Worm (Caenorhabditis elegans) whole organism, L2 larva: ENCODE results near the gene F54F7.14.

Source experiments
- F13H6.1 ChIP-seq: sonication (generic microtip); optimal IDR thresholded peaks from 2 replicates; lab custom pipeline; 2016; ENCODE audit warnings: missing genetic modification characterization, missing compliant biosample characterization
- ZK546.5 ChIP-seq: sonication (generic microtip); optimal IDR thresholded peaks from 2 replicates; lab custom pipeline; 2017; ENCODE audit warnings: missing biosample characterization, missing genetic modification characterization
- aly-2 ChIP-seq: fragments of 150-350 bp; optimal IDR thresholded peaks from 2 replicates; lab custom pipeline; 2014; ENCODE audit warnings: missing biosample characterization, missing genetic modification characterization
- ama-1 ChIP-seq: fragments of 150-350 bp; optimal IDR thresholded peaks from 2 replicates; lab custom pipeline; 2018; ENCODE audit warnings: inconsistent platforms
- ceh-82 ChIP-seq: fragments of 150-350 bp; optimal IDR thresholded peaks from 2 replicates; lab custom pipeline; 2014; ENCODE audit warnings: missing biosample characterization, missing genetic modification characterization
- crh-2 ChIP-seq: sonication (generic microtip); optimal IDR thresholded peaks from 2 replicates; lab custom pipeline; 2017; ENCODE audit warnings: missing biosample characterization, missing genetic modification characterization
- dmd-4 ChIP-seq: sonication (generic microtip); optimal IDR thresholded peaks from 2 replicates; lab custom pipeline; 2017; ENCODE audit warnings: missing biosample characterization, missing genetic modification characterization
- elt-1 ChIP-seq: fragments of 150-350 bp; optimal IDR thresholded peaks from 2 replicates; lab custom pipeline; 2014; ENCODE audit warnings: missing biosample characterization, missing genetic modification characterization
- elt-3 ChIP-seq: sonication (generic microtip); optimal IDR thresholded peaks from 2 replicates; lab custom pipeline; 2017; ENCODE audit warnings: missing biosample characterization, missing genetic modification characterization
- gmeb-1 ChIP-seq: fragments of 150-350 bp; optimal IDR thresholded peaks from 2 replicates; lab custom pipeline; 2014; ENCODE audit warnings: missing biosample characterization, missing genetic modification characterization
- lin-11 ChIP-seq: fragments of 150-350 bp; sonication (generic microtip); optimal IDR thresholded peaks from 2 replicates; lab custom pipeline; 2014; ENCODE audit warnings: missing biosample characterization, missing genetic modification characterization, inconsistent platforms, mixed read lengths
- lin-13 ChIP-seq: fragments of 150-350 bp; optimal IDR thresholded peaks from 2 replicates; lab custom pipeline; 2014; ENCODE audit warnings: missing biosample characterization, missing genetic modification reagents, missing genetic modification characterization
- lin-39 ChIP-seq: fragments of 150-350 bp; optimal IDR thresholded peaks from 2 replicates; lab custom pipeline; 2014; ENCODE audit warnings: missing biosample characterization, missing genetic modification reagents, missing genetic modification characterization
- mab-5 ChIP-seq: fragments of 150-350 bp; optimal IDR thresholded peaks from 2 replicates; lab custom pipeline; 2014; ENCODE audit warnings: missing biosample characterization, missing genetic modification characterization
- mbf-1 ChIP-seq: sonication (generic microtip); optimal IDR thresholded peaks from 2 replicates; lab custom pipeline; 2017; ENCODE audit warnings: missing biosample characterization, missing genetic modification characterization
- nhr-11 ChIP-seq: fragments of 150-350 bp; optimal IDR thresholded peaks from 2 replicates; lab custom pipeline; 2014; ENCODE audit warnings: missing biosample characterization, missing genetic modification characterization
- nhr-12 ChIP-seq: fragments of 150-350 bp; optimal IDR thresholded peaks from 2 replicates; lab custom pipeline; 2014; ENCODE audit warnings: missing biosample characterization, missing genetic modification characterization
- nhr-129 ChIP-seq: fragments of 150-350 bp; optimal IDR thresholded peaks from 2 replicates; lab custom pipeline; 2014; ENCODE audit warnings: missing biosample characterization, missing genetic modification characterization
- nhr-21 ChIP-seq: fragments of 150-350 bp; optimal IDR thresholded peaks from 2 replicates; lab custom pipeline; 2014; ENCODE audit warnings: missing biosample characterization, missing genetic modification characterization
- nhr-23 ChIP-seq: fragments of 150-350 bp; optimal IDR thresholded peaks from 2 replicates; lab custom pipeline; 2014; ENCODE audit warnings: missing biosample characterization, missing genetic modification reagents, missing genetic modification characterization
- nhr-25 ChIP-seq: fragments of 150-350 bp; sonication (generic microtip); optimal IDR thresholded peaks from 3 replicates; lab custom pipeline; 2014; ENCODE audit warnings: missing biosample characterization, missing genetic modification characterization
- nhr-6 ChIP-seq: fragments of 150-350 bp; optimal IDR thresholded peaks from 2 replicates; lab custom pipeline; 2014; ENCODE audit warnings: missing biosample characterization, missing genetic modification characterization
- nhr-77 ChIP-seq: fragments of 150-350 bp; optimal IDR thresholded peaks from 2 replicates; lab custom pipeline; 2014; ENCODE audit warnings: missing biosample characterization, missing genetic modification characterization
- sem-4 ChIP-seq: fragments of 150-350 bp; optimal IDR thresholded peaks from 2 replicates; lab custom pipeline; 2014; ENCODE audit warnings: missing biosample characterization, missing genetic modification reagents, missing genetic modification characterization
- skn-1 ChIP-seq: sonication (generic microtip); optimal IDR thresholded peaks from 2 replicates; lab custom pipeline; 2017; ENCODE audit warnings: missing biosample characterization, missing genetic modification characterization
- sma-3 ChIP-seq: sonication (generic microtip); optimal IDR thresholded peaks from 2 replicates; lab custom pipeline; 2016; ENCODE audit warnings: missing genetic modification reagents, missing genetic modification characterization, missing compliant biosample characterization
- sma-9 ChIP-seq, 2 experiments: fragments of 150-350 bp in 1 of 2; sonication (generic microtip) in 1 of 2; optimal IDR thresholded peaks; 2 replicates each; lab custom pipeline; 2014 to 2016; ENCODE audit warnings: missing genetic modification characterization in 2 of 2, mild to moderate bottlenecking in 1 of 2, missing biosample characterization in 1 of 2, missing compliant biosample characterization in 1 of 2, missing genetic modification reagents in 1 of 2, moderate library complexity in 1 of 2
- unc-39 ChIP-seq: fragments of 150-350 bp; optimal IDR thresholded peaks from 2 replicates; lab custom pipeline; 2014; ENCODE audit warnings: missing biosample characterization, missing genetic modification characterization
- unc-62 ChIP-seq: fragments of 150-350 bp; optimal IDR thresholded peaks from 2 replicates; lab custom pipeline; 2014; ENCODE audit warnings: missing biosample characterization, missing genetic modification reagents, missing genetic modification characterization
- zag-1 ChIP-seq: fragments of 150-350 bp; optimal IDR thresholded peaks from 2 replicates; lab custom pipeline; 2014; ENCODE audit warnings: missing biosample characterization, missing genetic modification characterization
- ztf-11 ChIP-seq: sonication (generic microtip); optimal IDR thresholded peaks from 2 replicates; lab custom pipeline; 2017; ENCODE audit warnings: missing biosample characterization, missing genetic modification characterization
- ztf-4 ChIP-seq: fragments of 150-350 bp; optimal IDR thresholded peaks from 2 replicates; lab custom pipeline; 2014; ENCODE audit warnings: missing biosample characterization, missing genetic modification characterization

F54F7.14 gene

ce11 chrX:11869260-11869659, 18.6 kb downstream of the F54F7.14 start, which contains the start of gene dot-1.2:
Gene dot-1.2 (minus strand): TSS chrX:11869360.
- no peak for TF ChIP-seq F13H6.1
- no peak for TF ChIP-seq sma-3 (GFP tag; lab: Kevin White, UChicago)
- no peak for TF ChIP-seq nhr-11 (tag; lab: Kevin White, UChicago)
- no peak for TF ChIP-seq nhr-129 (tag; lab: Kevin White, UChicago)
- TF ChIP-seq sem-4 (tag; lab: Kevin White, UChicago), result no peak
- no peak for TF ChIP-seq lin-11 (tag; lab: Kevin White, UChicago)
- no peak for TF ChIP-seq nhr-12 (tag; lab: Kevin White, UChicago)
- no peak for TF ChIP-seq nhr-25 (tag; lab: Kevin White, UChicago)
- no peak for TF ChIP-seq aly-2 (tag; lab: Kevin White, UChicago)
- no peak for TF ChIP-seq dmd-4 (tag; lab: Kevin White, UChicago)
- no peak for TF ChIP-seq lin-13 (GFP tag; lab: Kevin White, UChicago)

ce11 chrX:11870393-11870792, 19.7 kb downstream of the F54F7.14 start:
- no peak for TF ChIP-seq nhr-23
- no peak for TF ChIP-seq nhr-11 (tag; lab: Kevin White, UChicago)
- no peak for TF ChIP-seq nhr-6
- no peak for TF ChIP-seq dmd-4 (tag; lab: Kevin White, UChicago)
- TF ChIP-seq lin-13 (GFP tag; lab: Kevin White, UChicago), result no peak
- TF ChIP-seq zag-1 (tag; lab: Kevin White, UChicago), result no peak
- no peak for TF ChIP-seq ZK546.5
- TF ChIP-seq aly-2 (tag; lab: Kevin White, UChicago), result no peak
- TF ChIP-seq gmeb-1 (tag; lab: Kevin White, UChicago), result no peak
- TF ChIP-seq ztf-11 (tag; lab: Kevin White, UChicago), result no peak
- TF ChIP-seq unc-62 (GFP tag; lab: Kevin White, UChicago), result no peak
- TF ChIP-seq nhr-12 (tag; lab: Kevin White, UChicago), result no peak
- TF ChIP-seq skn-1 (tag; lab: Kevin White, UChicago), result no peak
- TF ChIP-seq nhr-21 (tag; lab: Kevin White, UChicago), result no peak
- no peak for TF ChIP-seq nhr-129 (tag; lab: Kevin White, UChicago)
- no peak for TF ChIP-seq mab-5 (tag; lab: Kevin White, UChicago)
- no peak for TF ChIP-seq sem-4 (tag; lab: Kevin White, UChicago)
- TF ChIP-seq ztf-4 (tag; lab: Kevin White, UChicago), result no peak
- no peak for TF ChIP-seq ceh-82 (tag; lab: Kevin White, UChicago)

ce11 chrX:11872210-11872609, 21.5 kb downstream of the F54F7.14 start:
- TF ChIP-seq skn-1 (tag; lab: Kevin White, UChicago) (no peak), nhr-25 (tag; lab: Kevin White, UChicago) (no peak), elt-3 (tag; lab: Kevin White, UChicago) (no peak), elt-1 (no peak), ZK546.5 (no peak), lin-11 (tag; lab: Kevin White, UChicago) (no peak), crh-2 (no peak), nhr-77 (tag; lab: Kevin White, UChicago) (no peak), sma-9 (GFP tag; optimal IDR thresholded peaks at IDR 0.05; lab: Kevin White, UChicago) (no peak), sma-9 (tag; optimal IDR thresholded peaks at IDR 0.05; lab: Kevin White, UChicago) (no peak), lin-39 (tag; lab: Kevin White, UChicago) (no peak), mab-5 (tag; lab: Kevin White, UChicago) (no peak)

ce11 chrX:11875260-11875659, 24.6 kb downstream of the F54F7.14 start, which contains the start of gene Y62H9A.1:
Gene Y62H9A.1 (plus strand): TSS chrX:11875541.
- TF ChIP-seq ztf-4 (tag; lab: Kevin White, UChicago) (no peak), lin-11 (tag; lab: Kevin White, UChicago) (no peak)

ce11 chrX:11878109-11878508, 27.4 kb downstream of the F54F7.14 start, which contains the start of gene Y62H9A.2:
Gene Y62H9A.2 (minus strand): TSS chrX:11878209.
- TF ChIP-seq ama-1 (lab: Kevin White, UChicago), result no peak
- TF ChIP-seq elt-3 (tag; lab: Kevin White, UChicago), result no peak
- no peak for TF ChIP-seq ztf-4 (tag; lab: Kevin White, UChicago)
- TF ChIP-seq mbf-1 (tag; lab: Kevin White, UChicago), result no peak
- TF ChIP-seq nhr-12 (tag; lab: Kevin White, UChicago), result no peak
- TF ChIP-seq zag-1 (tag; lab: Kevin White, UChicago), result no peak
- no peak for TF ChIP-seq unc-39 (tag; lab: Kevin White, UChicago)
- no peak for TF ChIP-seq mab-5 (tag; lab: Kevin White, UChicago)
